Worm (Caenorhabditis elegans): ENCODE data around the gene ttr-18.
"Not testable (repeated sequence)": the region's sequence is repeated elsewhere in the genome, so short reads cannot be mapped to it uniquely, and the experiment has no call there.

The ttr-18 gene

DNA sequence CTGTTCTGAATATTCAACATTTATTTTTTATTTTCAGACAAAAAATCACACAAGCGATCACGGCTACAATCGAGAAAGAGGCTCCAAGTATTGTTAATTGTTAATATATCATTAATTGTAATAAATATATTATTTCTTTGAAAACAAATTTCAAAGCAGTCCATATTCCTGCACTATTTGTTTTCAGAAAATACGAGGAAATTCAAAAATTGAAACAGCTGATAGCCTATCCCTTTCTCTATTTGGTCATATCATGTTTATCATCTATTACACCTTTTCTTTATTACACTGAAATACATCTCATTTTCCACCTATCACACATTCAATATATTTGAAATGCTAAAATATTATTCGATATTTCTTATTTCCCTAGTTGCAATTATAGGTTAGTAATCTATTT, 41.6 kb downstream of the ttr-18 start, which contains the start of gene W02B12.13:
W02B12.13 (plus strand) TSS at position 301 of the 400 bp plus-strand sequence.
- TF ChIP-seq madf-6 (GFP tag; IDR thresholded peaks at IDR 0.05) (no peak), B0261.1 (tag; optimal IDR thresholded peaks at IDR 0.05) (no peak), rpc-1 (optimal IDR thresholded peaks at IDR 0.05) (no peak), rpc-1 (tag; optimal IDR thresholded peaks at IDR 0.05) (no peak), snpc-4 (GFP tag; optimal IDR thresholded peaks at IDR 0.05) (no peak), snpc-4 (tag; optimal IDR thresholded peaks at IDR 0.05) (no peak), zfh-2 (GFP tag; conservative IDR thresholded peaks at IDR 0.05) (no peak), lin-35 (GFP tag; optimal IDR thresholded peaks at IDR 0.05) (no peak), hlh-12 (tag; optimal IDR thresholded peaks at IDR 0.05) (no peak), egl-18 (GFP tag; IDR thresholded peaks at IDR 0.05) (no peak)

- TF ChIP-seq ztf-25 (GFP tag; IDR thresholded peaks at IDR 0.05) = no peak
- TF ChIP-seq C06A6.2 (GFP tag; conservative IDR thresholded peaks at IDR 0.05) = no peak
- TF ChIP-seq repo-1 (tag; optimal IDR thresholded peaks at IDR 0.05) = no peak
- no peak for TF ChIP-seq ztf-6 (GFP tag; IDR thresholded peaks at IDR 0.05)
- no peak for TF ChIP-seq hlh-12 (tag; optimal IDR thresholded peaks at IDR 0.05)
- no peak for TF ChIP-seq ceh-100 (GFP tag; IDR thresholded peaks at IDR 0.05)
- 0 out of 2 replicates have a peak, but pooled peaks have one; percentile 39 for TF ChIP-seq madf-6 (GFP tag; IDR thresholded peaks at IDR 0.05)
- no peak for TF ChIP-seq nhr-179 (tag; optimal IDR thresholded peaks at IDR 0.05)
These were observed 42.7 kb downstream of the ttr-18 start, which contains the start of gene adbp-1 for ce11 chrII:11443862-11444261. adbp-1 (plus strand) TSS chrII:11444162.

ce11 chrII:11443128-11443527, 43.4 kb downstream of the ttr-18 start:
- TF ChIP-seq zim-3 (tag; optimal IDR thresholded peaks at IDR 0.05) (no peak), lag-1 (GFP tag; IDR thresholded peaks at IDR 0.05) (0 out of 2 replicates have a peak, but pooled peaks have one; percentile 32), Y67H2A.10 (GFP tag; conservative IDR thresholded peaks at IDR 0.05) (no peak), C06A6.2 (GFP tag; conservative IDR thresholded peaks at IDR 0.05) (no peak), attf-6 (GFP tag; IDR thresholded peaks at IDR 0.05) (no peak), ztf-18 (tag; optimal IDR thresholded peaks at IDR 0.05) (no peak), ekl-4 (GFP tag; IDR thresholded peaks at IDR 0.05) (no peak), ZK185.1 (tag; optimal IDR thresholded peaks at IDR 0.05; ENCODE audit: poor library complexity, severe bottlenecking) (no peak), Y53F4B.3 (GFP tag; IDR thresholded peaks at IDR 0.05) (no peak), egrh-3 (GFP tag; IDR thresholded peaks at IDR 0.05) (peak; percentile 93), zfh-2 (GFP tag; conservative IDR thresholded peaks at IDR 0.05) (peak; percentile 92)

DNA sequence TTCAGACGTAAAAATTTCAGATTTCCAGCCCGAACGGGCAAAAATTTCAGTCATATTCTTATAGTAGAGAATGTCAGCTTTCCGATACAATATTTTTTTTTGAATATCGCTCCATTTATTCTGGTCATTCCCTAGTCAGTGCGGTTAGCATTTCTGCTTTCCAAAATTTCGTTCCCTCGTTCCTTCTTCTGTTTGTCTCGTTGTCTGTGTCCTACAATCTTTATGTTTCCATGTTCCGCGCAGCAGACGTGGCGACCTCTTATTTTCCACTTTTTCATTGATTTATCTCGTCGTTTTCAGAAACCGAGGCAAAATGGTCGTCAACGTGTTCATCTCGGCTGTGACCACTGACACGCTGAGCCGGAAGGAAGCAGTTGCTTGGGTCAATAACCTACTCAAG, 44.1 kb downstream of the ttr-18 start, which contains the start of gene ebp-2:
ebp-2 (plus strand) TSS at position 301 of the 400 bp plus-strand sequence.
- TF ChIP-seq rec-8, him-1, lin-40 (tag; optimal IDR thresholded peaks at IDR 0.05): not testable (repeated sequence)

- no peak for TF ChIP-seq nhr-90 (tag; optimal IDR thresholded peaks at IDR 0.05)
- TF ChIP-seq dpl-1 (GFP tag; optimal IDR thresholded peaks at IDR 0.05) = peak; percentile 38
- no peak for TF ChIP-seq D2030.7 (GFP tag; IDR thresholded peaks at IDR 0.05)
- no peak for TF ChIP-seq F57C9.4 (tag; optimal IDR thresholded peaks at IDR 0.05)
- TF ChIP-seq B0019.2 (GFP tag; conservative IDR thresholded peaks at IDR 0.05) = no peak
- no peak for TF ChIP-seq fkh-3 (tag; optimal IDR thresholded peaks at IDR 0.05)
- TF ChIP-seq hsf-1 (GFP tag; IDR thresholded peaks at IDR 0.05) = no peak
- TF ChIP-seq somi-1 (GFP tag; optimal IDR thresholded peaks at IDR 0.05) = no peak
- TF ChIP-seq nfyb-1 (GFP tag; IDR thresholded peaks at IDR 0.05) = no peak
- no peak for TF ChIP-seq nfya-2 (GFP tag; IDR thresholded peaks at IDR 0.05)
- peak in 1 of 3 experiments; percentile 36 for TF ChIP-seq lin-35 (GFP tag; optimal IDR thresholded peaks at IDR 0.05)
- no peak for TF ChIP-seq rec-8 (tag; optimal IDR thresholded peaks at IDR 0.05)
- TF ChIP-seq bed-1 (GFP tag; IDR thresholded peaks at IDR 0.05) = no peak
- no peak for TF ChIP-seq F57A8.1 (GFP tag; optimal IDR thresholded peaks at IDR 0.05)
- no peak for TF ChIP-seq zfh-2 (GFP tag; conservative IDR thresholded peaks at IDR 0.05)
- 0 out of 2 replicates have a peak, but pooled peaks have one; percentile 40 for TF ChIP-seq madf-3 (GFP tag; IDR thresholded peaks at IDR 0.05)
- peak; percentile 16; the same call in 1 of the 2 replicates for TF ChIP-seq ceh-91 (GFP tag; IDR thresholded peaks at IDR 0.05)
- TF ChIP-seq lin-26 (GFP tag; IDR thresholded peaks at IDR 0.05) = no peak
These were observed 46.3 kb downstream of the ttr-18 start, which contains the start of gene VW02B12L.2 for ce11 chrII:11440265-11440664. VW02B12L.2 (minus strand) TSS chrII:11440329.

Measured in whole organism, young adult.